Fruit fly (Drosophila melanogaster) whole organism, prepupa: ENCODE measurements around the gene CG12725.

Experiments used
- Blimp-1 ChIP-seq: fragments of 200-800 bp; sonication (Bioruptor generic); optimal IDR thresholded peaks from 3 replicates; lab custom pipeline; 2017; ENCODE audit warnings: missing biosample characterization, missing genetic modification characterization, mild to moderate bottlenecking, moderate library complexity, missing genetic modification reagents
- CG11762 ChIP-seq: fragments of 200-800 bp; sonication (Bioruptor generic); optimal IDR thresholded peaks from 3 replicates; lab custom pipeline; 2016; ENCODE audit warnings: missing biosample characterization, missing genetic modification characterization; ENCODE audit not compliant: insufficient read depth
- CG15336 ChIP-seq: fragments of 200-800 bp; sonication (Bioruptor generic); IDR thresholded peaks from 2 replicates; pipeline ENCODE4 v1.3.6; 2022; ENCODE audit warnings: missing biosample characterization, missing genetic modification characterization
- CG31627 ChIP-seq: fragments of 200-800 bp; sonication (Bioruptor generic); optimal IDR thresholded peaks from 3 replicates; lab custom pipeline; 2016; ENCODE audit warnings: missing biosample characterization, missing genetic modification characterization
- CG32006 ChIP-seq: fragments of 200-800 bp; sonication (Bioruptor generic); optimal IDR thresholded peaks from 3 replicates; lab custom pipeline; 2017; ENCODE audit warnings: missing biosample characterization, mild to moderate bottlenecking, missing genetic modification characterization
- CG3919 ChIP-seq: fragments of 200-800 bp; sonication (Bioruptor generic); optimal IDR thresholded peaks from 3 replicates; lab custom pipeline; 2016; ENCODE audit warnings: missing biosample characterization, missing genetic modification characterization
- CG4318 ChIP-seq: fragments of 200-800 bp; sonication (Bioruptor generic); optimal IDR thresholded peaks from 3 replicates; lab custom pipeline; 2017; ENCODE audit warnings: missing biosample characterization, mild to moderate bottlenecking, missing genetic modification characterization
- CG6792 ChIP-seq: fragments of 200-800 bp; sonication (Bioruptor generic); optimal IDR thresholded peaks from 3 replicates; lab custom pipeline; 2016; ENCODE audit warnings: missing biosample characterization, missing genetic modification characterization
- CG6808 ChIP-seq: fragments of 200-800 bp; sonication (Bioruptor generic); optimal IDR thresholded peaks from 3 replicates; lab custom pipeline; 2017; ENCODE audit warnings: missing biosample characterization, missing genetic modification characterization, mild to moderate bottlenecking, moderate library complexity, missing genetic modification reagents
- CG6854 ChIP-seq: fragments of 200-800 bp; sonication (Bioruptor generic); optimal IDR thresholded peaks from 2 replicates; lab custom pipeline; 2017; ENCODE audit warnings: missing biosample characterization, mild to moderate bottlenecking, missing genetic modification characterization
- CG8119 ChIP-seq: fragments of 200-800 bp; sonication (Bioruptor generic); IDR thresholded peaks from 3 replicates; pipeline ENCODE4 v1.3.6; 2022; ENCODE audit warnings: missing biosample characterization, missing genetic modification characterization
- CG8319 ChIP-seq: fragments of 200-800 bp; sonication (Bioruptor generic); optimal IDR thresholded peaks from 3 replicates; lab custom pipeline; 2016; ENCODE audit warnings: missing biosample characterization, missing genetic modification characterization
- CG9139 ChIP-seq: fragments of 200-800 bp; sonication (Bioruptor generic); optimal IDR thresholded peaks from 3 replicates; lab custom pipeline; 2017; ENCODE audit warnings: missing biosample characterization, mild to moderate bottlenecking, missing genetic modification characterization
- Eip78C ChIP-seq: fragments of 200-800 bp; sonication (Bioruptor generic); peaks from one replicate; lab custom pipeline; 2016; ENCODE audit warnings: missing biosample characterization, missing genetic modification characterization
- Eip93F ChIP-seq: fragments of 200-800 bp; sonication (Bioruptor generic); optimal IDR thresholded peaks from 2 replicates; lab custom pipeline; 2016; ENCODE audit warnings: missing biosample characterization, mild to moderate bottlenecking, missing genetic modification characterization
- Ets21C ChIP-seq: fragments of 200-800 bp; sonication (Bioruptor generic); optimal IDR thresholded peaks from 3 replicates; lab custom pipeline; 2016; ENCODE audit warnings: missing biosample characterization, missing genetic modification characterization
- Hr39 ChIP-seq: fragments of 200-800 bp; sonication (Bioruptor generic); optimal IDR thresholded peaks from 2 replicates; lab custom pipeline; 2016; ENCODE audit warnings: missing biosample characterization, missing genetic modification characterization
- Hr4 ChIP-seq: fragments of 200-800 bp; sonication (Bioruptor generic); optimal IDR thresholded peaks from 3 replicates; lab custom pipeline; 2016; ENCODE audit warnings: missing biosample characterization, missing genetic modification characterization
- Lpt ChIP-seq: fragments of 200-800 bp; sonication (Bioruptor generic); optimal IDR thresholded peaks from 3 replicates; lab custom pipeline; 2016; ENCODE audit warnings: missing biosample characterization, missing genetic modification characterization
- Met ChIP-seq: fragments of 200-800 bp; sonication (Bioruptor generic); optimal IDR thresholded peaks from 3 replicates; lab custom pipeline; 2016; ENCODE audit warnings: missing biosample characterization, missing genetic modification characterization
- OdsH ChIP-seq: fragments of 200-800 bp; sonication (Bioruptor generic); optimal IDR thresholded peaks from 3 replicates; lab custom pipeline; 2016; ENCODE audit warnings: missing biosample characterization, missing genetic modification characterization
- Smox ChIP-seq: fragments of 200-800 bp; sonication (Bioruptor generic); optimal IDR thresholded peaks from 3 replicates; lab custom pipeline; 2016; ENCODE audit warnings: missing biosample characterization, missing genetic modification characterization
- Sox14 ChIP-seq: fragments of 200-800 bp; sonication (Bioruptor generic); optimal IDR thresholded peaks from 3 replicates; lab custom pipeline; 2016; ENCODE audit warnings: missing biosample characterization, missing genetic modification characterization
- Sox15 ChIP-seq: fragments of 200-800 bp; sonication (Bioruptor generic); optimal IDR thresholded peaks from 3 replicates; lab custom pipeline; 2016; ENCODE audit warnings: missing biosample characterization, missing genetic modification characterization
- cyc ChIP-seq: fragments of 200-800 bp; sonication (Bioruptor generic); optimal IDR thresholded peaks from 3 replicates; lab custom pipeline; 2016; ENCODE audit warnings: missing biosample characterization, missing genetic modification characterization
- dac ChIP-seq: fragments of 200-800 bp; sonication (Bioruptor generic); optimal IDR thresholded peaks from 2 replicates; lab custom pipeline; 2017; ENCODE audit warnings: missing biosample characterization, mild to moderate bottlenecking, missing genetic modification characterization
- esn ChIP-seq: fragments of 200-800 bp; sonication (Bioruptor generic); optimal IDR thresholded peaks from 2 replicates; lab custom pipeline; 2016; ENCODE audit warnings: missing biosample characterization, mild to moderate bottlenecking, missing genetic modification characterization, moderate library complexity
- fd59A ChIP-seq: fragments of 200-800 bp; sonication (Bioruptor generic); optimal IDR thresholded peaks from 2 replicates; lab custom pipeline; 2017; ENCODE audit warnings: missing biosample characterization, mild to moderate bottlenecking, missing genetic modification characterization, missing genetic modification reagents
- fd85E ChIP-seq: fragments of 200-800 bp; sonication (Bioruptor generic); optimal IDR thresholded peaks from 3 replicates; lab custom pipeline; 2016; ENCODE audit warnings: missing biosample characterization, missing genetic modification characterization
- fkh ChIP-seq: fragments of 200-800 bp; sonication (Bioruptor generic); optimal IDR thresholded peaks from 3 replicates; lab custom pipeline; 2017; ENCODE audit warnings: missing biosample characterization, mild to moderate bottlenecking, missing genetic modification characterization, moderate library complexity
- lz ChIP-seq: fragments of 200-800 bp; sonication (Bioruptor generic); optimal IDR thresholded peaks from 3 replicates; lab custom pipeline; 2016; ENCODE audit warnings: missing biosample characterization, missing genetic modification characterization
- net ChIP-seq: fragments of 200-800 bp; sonication (Bioruptor generic); optimal IDR thresholded peaks from 3 replicates; lab custom pipeline; 2016; ENCODE audit warnings: missing biosample characterization, missing genetic modification characterization
- spab ChIP-seq: fragments of 200-800 bp; sonication (Bioruptor generic); optimal IDR thresholded peaks from 2 replicates; lab custom pipeline; 2017; ENCODE audit warnings: missing biosample characterization, mild to moderate bottlenecking, missing genetic modification characterization, missing genetic modification reagents
- ss ChIP-seq, 2 experiments: fragments of 200-800 bp; sonication (Bioruptor generic); optimal IDR thresholded peaks; 2 replicates in 1 of 2; 3 replicates in 1 of 2; lab custom pipeline; 2017 to 2018; ENCODE audit warnings: mild to moderate bottlenecking in 2 of 2, missing biosample characterization in 2 of 2, missing genetic modification characterization in 2 of 2, moderate library complexity in 1 of 2
- svp ChIP-seq: fragments of 200-800 bp; sonication (Bioruptor generic); peaks from one replicate; lab custom pipeline; 2016; ENCODE audit warnings: missing biosample characterization, missing genetic modification characterization
- topi ChIP-seq: fragments of 200-800 bp; sonication (Bioruptor generic); optimal IDR thresholded peaks from 3 replicates; lab custom pipeline; 2016; ENCODE audit warnings: missing biosample characterization, missing genetic modification characterization
- vri ChIP-seq: fragments of 200-800 bp; sonication (Bioruptor generic); optimal IDR thresholded peaks from 3 replicates; lab custom pipeline; 2016; ENCODE audit warnings: missing biosample characterization, mild to moderate bottlenecking, missing genetic modification characterization

Gene CG12725

DNA sequence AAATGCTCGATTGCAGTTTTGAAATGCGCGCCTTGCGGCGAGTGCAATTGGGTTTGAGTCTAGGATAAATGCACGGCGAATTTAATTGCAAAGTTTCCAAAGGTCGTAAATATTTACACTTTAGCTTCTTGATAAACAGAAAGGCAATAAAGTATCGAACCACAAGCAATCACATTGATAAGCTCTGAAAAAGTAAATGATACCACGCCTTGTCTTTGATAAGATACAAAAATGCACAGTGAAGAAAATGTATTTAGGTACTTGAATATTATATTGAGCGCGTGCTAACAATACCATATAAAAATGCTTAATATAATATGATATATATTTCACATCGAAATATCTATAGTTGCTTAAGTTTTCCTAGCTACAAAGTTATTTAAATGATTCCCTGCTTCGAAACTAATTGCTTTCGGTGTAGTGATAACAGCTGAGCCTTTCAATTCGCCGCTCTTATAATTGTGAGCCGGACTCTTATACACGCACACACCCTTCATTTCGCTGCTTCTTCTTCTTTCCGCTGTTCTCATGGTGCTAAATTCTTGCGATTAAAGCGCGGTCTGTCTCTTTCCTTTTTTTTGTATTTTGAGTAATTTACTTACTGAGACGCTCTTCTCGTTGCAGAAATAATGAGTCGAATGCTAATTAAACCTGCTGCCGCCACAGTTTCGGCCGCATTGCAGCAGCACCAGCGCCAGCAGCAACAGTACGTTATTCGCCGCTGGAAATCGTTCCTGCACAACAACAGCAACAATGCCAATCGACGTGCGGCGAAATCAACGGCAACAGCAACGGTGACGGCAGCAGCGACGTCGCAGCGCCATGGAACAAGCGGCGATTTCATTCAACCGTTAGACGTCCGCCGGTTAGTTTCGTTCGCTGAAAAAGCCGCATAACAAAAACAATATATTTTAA is 29.2 kb downstream of the CG12725 start (continued):
- TF ChIP-seq dac (GFP tag; lab: Kevin White, UChicago): peak; percentile 56
- TF ChIP-seq CG15336: peak; percentile 86
- peak; percentile 94 for TF ChIP-seq svp (GFP tag; lab: Kevin White, UChicago)
- TF ChIP-seq Smox (GFP tag; lab: Kevin White, UChicago): peak; percentile 88
- TF ChIP-seq CG9139 (GFP tag; lab: Kevin White, UChicago): peak; percentile 73
- peak; percentile 83 for TF ChIP-seq CG6808
- TF ChIP-seq Sox15 (GFP tag; lab: Kevin White, UChicago): peak; percentile 71
- TF ChIP-seq CG4318 (GFP tag; lab: Kevin White, UChicago): peak; percentile 63
- TF ChIP-seq esn: peak; percentile 91
- TF ChIP-seq CG32006 (GFP tag; lab: Kevin White, UChicago): peak; percentile 89
- TF ChIP-seq, all 60 proteins: peak for 59

DNA sequence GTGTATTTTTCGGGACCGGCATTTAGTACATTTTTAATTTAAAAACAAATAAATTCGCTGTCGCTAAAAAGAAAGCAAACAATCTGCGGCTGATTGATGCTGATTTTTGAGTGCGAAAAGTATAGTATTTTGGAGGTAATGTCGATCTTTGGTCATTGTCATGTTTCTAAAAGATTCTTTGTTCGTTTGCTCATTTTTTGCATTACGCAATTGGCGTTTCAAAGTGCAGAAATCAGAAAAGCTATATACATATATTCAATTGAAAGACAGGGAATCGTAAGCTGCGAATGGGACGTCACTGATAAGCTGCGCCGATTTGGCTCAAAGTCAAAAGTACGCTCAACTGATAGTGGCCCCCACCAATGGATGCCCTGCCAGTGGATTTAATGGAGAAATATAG is 30.2 kb downstream of the CG12725 start:
- TF ChIP-seq Blimp-1 (GFP tag; lab: Kevin White, UChicago) (no peak), OdsH (GFP tag; lab: Kevin White, UChicago) (no peak), vri (GFP tag; lab: Kevin White, UChicago) (peak; percentile 71), Eip93F (GFP tag; lab: Kevin White, UChicago) (no peak), spab (GFP tag; lab: Kevin White, UChicago) (no peak), ss (GFP tag; optimal IDR thresholded peaks at IDR 0.05; lab: Kevin White, UChicago) (peak in 1 of 2 experiments; percentile 30), Hr4 (GFP tag; lab: Kevin White, UChicago) (no peak), CG8319 (GFP tag; lab: Kevin White, UChicago) (no peak), CG4318 (GFP tag; lab: Kevin White, UChicago) (no peak)

DNA sequence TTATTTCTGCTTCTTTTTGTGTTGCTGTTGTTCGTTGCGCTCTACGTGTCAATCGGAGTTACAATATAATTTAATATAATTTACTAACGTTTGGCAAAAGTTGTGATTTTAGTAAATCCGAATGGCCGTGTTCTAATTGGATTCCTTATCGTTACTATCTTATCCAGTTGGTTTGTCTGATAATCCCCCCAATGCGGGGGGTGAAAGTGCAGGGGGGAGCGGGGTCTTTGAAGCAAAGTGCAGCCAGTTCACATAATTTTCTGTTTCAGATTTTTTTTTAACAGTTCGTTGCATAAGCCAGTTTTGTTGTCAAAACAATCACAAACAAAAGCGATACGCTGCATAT is 31.0 kb downstream of the CG12725 start:
- TF ChIP-seq fkh (GFP tag; lab: Kevin White, UChicago): no peak
- peak; percentile 19 for TF ChIP-seq Eip78C (GFP tag; lab: Kevin White, UChicago)
- no peak for TF ChIP-seq CG8119 (GFP tag; lab: Robert Waterston, UW)
- peak; percentile 45 for TF ChIP-seq svp (GFP tag; lab: Kevin White, UChicago)
- peak; percentile 66 for TF ChIP-seq vri (GFP tag; lab: Kevin White, UChicago)

DNA sequence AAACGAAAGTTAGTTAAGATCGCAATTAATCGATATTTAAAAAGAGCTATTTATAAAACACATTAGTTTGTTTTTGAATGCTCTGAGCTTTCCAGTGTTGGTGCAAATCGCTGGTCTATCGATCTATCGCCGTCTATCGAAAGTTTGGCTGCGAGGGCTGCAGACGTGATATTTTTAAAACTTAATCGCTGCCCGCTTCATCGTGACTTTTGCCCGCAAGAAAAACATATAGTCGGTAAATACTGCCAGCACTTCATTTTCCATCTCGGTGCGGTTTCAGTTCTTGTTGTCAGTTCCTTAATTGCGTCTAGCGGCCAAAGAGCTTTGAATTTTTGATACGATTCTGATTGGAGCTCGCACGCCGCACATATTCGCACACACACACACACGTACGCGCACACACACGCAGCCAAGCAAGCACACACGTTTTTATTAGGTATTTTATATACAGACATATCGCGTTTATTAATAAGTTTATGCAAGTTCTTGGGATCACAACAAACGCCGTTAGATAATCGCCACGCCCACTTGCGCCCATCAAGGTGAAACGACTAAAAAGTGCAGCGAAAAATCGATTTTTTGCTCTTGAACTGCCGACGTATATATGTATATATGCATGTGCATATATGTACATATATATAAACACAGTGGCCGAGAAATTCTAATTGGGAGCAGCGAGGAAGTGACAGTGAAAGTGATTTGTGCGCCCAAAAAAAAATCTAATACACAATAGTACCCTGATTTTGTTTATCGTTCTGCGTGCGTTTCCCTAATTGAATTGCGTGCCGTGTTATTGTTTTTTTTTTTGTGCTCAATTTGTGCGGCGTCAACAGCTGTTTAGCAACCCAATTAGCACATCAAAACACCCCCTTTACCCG is 31.6 kb downstream of the CG12725 start:
- TF ChIP-seq Sox14 (GFP tag; lab: Kevin White, UChicago): peak; percentile 24
- peak; percentile 44 for TF ChIP-seq esn
- no peak for TF ChIP-seq fd59A
- TF ChIP-seq Hr39: peak; percentile 34
- peak; percentile 26 for TF ChIP-seq CG6792 (GFP tag; lab: Kevin White, UChicago)
- TF ChIP-seq topi (GFP tag; lab: Kevin White, UChicago): peak; percentile 35
- TF ChIP-seq svp (GFP tag; lab: Kevin White, UChicago): peak; percentile 94
- TF ChIP-seq Met (GFP tag; lab: Kevin White, UChicago): peak; percentile 40
- TF ChIP-seq CG3919 (GFP tag; lab: Kevin White, UChicago): peak; percentile 35
- TF ChIP-seq ss (GFP tag; optimal IDR thresholded peaks at IDR 0.05; lab: Kevin White, UChicago): peak in 1 of 2 experiments; percentile 13
- peak; percentile 53 for TF ChIP-seq Eip78C (GFP tag; lab: Kevin White, UChicago)
- TF ChIP-seq cyc (GFP tag; lab: Kevin White, UChicago): peak; percentile 10
- peak; percentile 7 for TF ChIP-seq Lpt (GFP tag; lab: Kevin White, UChicago)
- TF ChIP-seq CG6808: no peak
- TF ChIP-seq CG6854 (GFP tag; lab: Kevin White, UChicago): no peak
- peak; percentile 28 for TF ChIP-seq CG31627 (GFP tag; lab: Kevin White, UChicago)
- peak; percentile 13 for TF ChIP-seq Ets21C (GFP tag; lab: Kevin White, UChicago)
- no peak for TF ChIP-seq fd85E (GFP tag; lab: Kevin White, UChicago)
- peak; percentile 39 for TF ChIP-seq lz (GFP tag; lab: Kevin White, UChicago)
- TF ChIP-seq net (GFP tag; lab: Kevin White, UChicago): no peak
- no peak for TF ChIP-seq CG11762 (GFP tag; lab: Kevin White, UChicago)
- TF ChIP-seq spab (GFP tag; lab: Kevin White, UChicago): no peak
- TF ChIP-seq, all 60 proteins: peak for 15
